Worm (Caenorhabditis elegans) whole organism, L4 larva: Measurements from ENCODE around the gene inx-10.

ENCODE experiments used
- D1046.2 ChIP-seq: fragments of 200-800 bp; sonication (Bioruptor generic); IDR thresholded peaks from 2 replicates; pipeline ENCODE4 v1.3.6; 2022; ENCODE audit warnings: missing genetic modification characterization, missing compliant biosample characterization
- Y105C5A.15 ChIP-seq: fragments of 200-800 bp; sonication (Bioruptor generic); IDR thresholded peaks from 2 replicates; pipeline ENCODE4 v1.3.6; 2022; ENCODE audit warnings: missing genetic modification characterization, missing compliant biosample characterization
- ceh-82 ChIP-seq: sonication (generic microtip); optimal IDR thresholded peaks from 2 replicates; lab custom pipeline; 2017; ENCODE audit warnings: missing biosample characterization, missing genetic modification characterization
- ces-1 ChIP-seq: fragments of 150-350 bp; sonication (generic microtip); optimal IDR thresholded peaks from 4 replicates; lab custom pipeline; 2014; ENCODE audit warnings: missing biosample characterization, missing genetic modification reagents, missing genetic modification characterization
- daf-12 ChIP-seq: fragments of 150-350 bp; optimal IDR thresholded peaks from 2 replicates; lab custom pipeline; 2014; ENCODE audit warnings: missing biosample characterization, missing genetic modification reagents, missing genetic modification characterization
- egl-43 ChIP-seq: fragments of 200-800 bp; sonication (Bioruptor generic); IDR thresholded peaks from 2 replicates; pipeline ENCODE4 v1.3.6; 2022; ENCODE audit warnings: missing genetic modification reagents, missing genetic modification characterization, missing compliant biosample characterization
- nhr-11 ChIP-seq: fragments of 150-350 bp; optimal IDR thresholded peaks from 2 replicates; lab custom pipeline; 2014; ENCODE audit warnings: missing biosample characterization, missing genetic modification characterization
- nhr-28 ChIP-seq: fragments of 150-350 bp; optimal IDR thresholded peaks from 2 replicates; lab custom pipeline; 2014; ENCODE audit warnings: missing biosample characterization, missing genetic modification characterization

- no peak for TF ChIP-seq D1046.2 (GFP tag; lab: Robert Waterston, UW)
- TF ChIP-seq nhr-11 (tag; lab: Kevin White, UChicago): no peak
- no peak for TF ChIP-seq ceh-82 (tag; lab: Kevin White, UChicago)
- no peak for TF ChIP-seq nhr-28 (tag; lab: Kevin White, UChicago)
- TF ChIP-seq Y105C5A.15 (GFP tag; lab: Robert Waterston, UW): no peak
- no peak for TF ChIP-seq ces-1 (GFP tag; lab: Kevin White, UChicago)
- no peak for TF ChIP-seq egl-43 (GFP tag; lab: Robert Waterston, UW)
- no peak for TF ChIP-seq daf-12 (tag; lab: Kevin White, UChicago)
Observed at ce11 chrV:9249932-9250331, 42.7 kb upstream of the inx-10 start, which contains the start of gene ptd-2.
